Worm (Caenorhabditis elegans) whole organism, late embryonic: ENCODE results near the gene Y22D7AR.14.

Experiments used
- K02D7.2 ChIP-seq: sonication (generic microtip); optimal IDR thresholded peaks from 2 replicates; lab custom pipeline; 2017; ENCODE audit warnings: mild to moderate bottlenecking, missing genetic modification characterization, missing compliant biosample characterization
- ahr-1 ChIP-seq: sonication (generic microtip); optimal IDR thresholded peaks from 2 replicates; lab custom pipeline; 2016; ENCODE audit warnings: missing genetic modification characterization, missing compliant biosample characterization
- ama-1 ChIP-seq: fragments of 150-350 bp; optimal IDR thresholded peaks from 2 replicates; lab custom pipeline; 2014
- ceh-24 ChIP-seq: sonication (generic microtip); optimal IDR thresholded peaks from 2 replicates; lab custom pipeline; 2016; ENCODE audit warnings: mild to moderate bottlenecking, missing genetic modification characterization, missing compliant biosample characterization
- ets-4 ChIP-seq: sonication (generic microtip); optimal IDR thresholded peaks from 2 replicates; lab custom pipeline; 2016; ENCODE audit warnings: missing genetic modification characterization, missing compliant biosample characterization
- fkh-6 ChIP-seq: sonication (generic microtip); optimal IDR thresholded peaks from 2 replicates; lab custom pipeline; 2016; ENCODE audit warnings: missing genetic modification characterization, missing compliant biosample characterization
- lin-11 ChIP-seq: fragments of 200-800 bp; sonication (Bioruptor generic); optimal IDR thresholded peaks from 2 replicates; lab custom pipeline; 2018; ENCODE audit warnings: mild to moderate bottlenecking, missing genetic modification characterization, missing compliant biosample characterization

DNA sequence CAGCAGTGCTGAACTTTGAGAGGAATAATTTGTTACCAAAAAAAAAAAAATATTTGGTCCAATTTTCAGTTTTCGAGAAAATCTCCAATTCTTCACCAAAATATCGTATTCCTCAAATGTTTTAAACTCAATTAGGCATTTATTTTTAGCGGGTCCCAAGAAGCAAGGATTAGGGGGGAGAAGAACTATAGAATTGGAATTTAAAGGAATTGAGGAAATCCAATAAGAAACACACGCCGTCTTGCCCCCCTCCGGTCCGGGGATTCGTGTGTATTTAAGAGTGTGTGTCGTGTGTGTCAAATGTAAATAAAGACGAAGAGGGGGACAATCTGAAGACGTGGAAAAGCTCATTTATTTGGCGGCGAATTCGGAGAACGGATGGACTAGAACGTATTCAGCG lies 43.6 kb upstream of the Y22D7AR.14 start:
- TF ChIP-seq ahr-1 (no peak), fkh-6 (no peak), lin-11 (tag; lab: Kevin White, UChicago) (no peak), ceh-24 (no peak), K02D7.2 (tag; lab: Kevin White, UChicago) (no peak), ama-1 (lab: Kevin White, UChicago) (no peak), ets-4 (tag; lab: Kevin White, UChicago) (no peak)
